Worm (Caenorhabditis elegans) whole organism, L4/young adult: ENCODE data around the gene R05D3.9.

Experiments used
- W03F9.2 ChIP-seq: fragments of 150-350 bp; optimal IDR thresholded peaks from 2 replicates; lab custom pipeline; 2014; ENCODE audit warnings: missing biosample characterization, missing genetic modification characterization
- dao-5 ChIP-seq: sonication (generic microtip); optimal IDR thresholded peaks from 2 replicates; lab custom pipeline; 2016; ENCODE audit warnings: missing genotype, missing genetic modification characterization, moderate library complexity, missing compliant biosample characterization
- him-1 ChIP-seq: sonication (generic microtip); optimal IDR thresholded peaks from 2 replicates; lab custom pipeline; 2016; ENCODE audit warnings: missing genotype, missing genetic modification reagents, missing genetic modification characterization, missing compliant biosample characterization

R05D3.9 gene

DNA sequence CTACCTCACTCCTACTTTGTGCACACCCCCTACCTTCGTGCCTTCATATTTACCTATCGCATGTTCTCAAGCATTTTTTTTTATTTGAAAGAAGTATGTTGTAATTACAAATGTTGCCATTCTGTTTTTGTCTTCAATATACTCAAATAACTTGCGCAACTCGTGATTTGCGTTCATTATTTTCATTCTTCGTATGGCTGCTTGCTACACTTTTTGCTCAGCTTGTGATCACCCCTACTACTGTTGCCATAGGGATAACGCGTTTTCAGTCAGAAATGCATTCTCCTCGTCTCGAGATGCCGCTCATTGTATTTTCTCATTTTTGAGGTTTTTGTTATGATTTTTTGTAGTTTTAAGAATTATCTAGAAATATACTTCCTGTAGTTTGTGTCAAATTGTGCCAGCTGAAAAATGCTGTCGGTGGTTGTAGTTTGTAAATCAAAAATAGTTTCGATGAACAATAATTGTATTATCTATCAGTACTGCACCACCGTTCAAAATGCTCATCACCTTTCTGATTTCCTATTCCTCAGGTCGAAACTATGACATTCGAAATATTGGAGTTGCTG is 45.8 kb downstream of the R05D3.9 start, which contains the start of gene F10E9.1:
TSS of gene F10E9.1 (plus strand) at position 519 of the 569 bp plus-strand sequence.
- no peak for TF ChIP-seq W03F9.2
- no peak for TF ChIP-seq him-1
- no peak for TF ChIP-seq dao-5 (tag; lab: Kevin White, UChicago)

ce11 chrIII:8321225-8321624 is 47.3 kb downstream of the R05D3.9 start:
- TF ChIP-seq him-1 (no peak), W03F9.2 (no peak), dao-5 (tag; lab: Kevin White, UChicago) (no peak)

DNA sequence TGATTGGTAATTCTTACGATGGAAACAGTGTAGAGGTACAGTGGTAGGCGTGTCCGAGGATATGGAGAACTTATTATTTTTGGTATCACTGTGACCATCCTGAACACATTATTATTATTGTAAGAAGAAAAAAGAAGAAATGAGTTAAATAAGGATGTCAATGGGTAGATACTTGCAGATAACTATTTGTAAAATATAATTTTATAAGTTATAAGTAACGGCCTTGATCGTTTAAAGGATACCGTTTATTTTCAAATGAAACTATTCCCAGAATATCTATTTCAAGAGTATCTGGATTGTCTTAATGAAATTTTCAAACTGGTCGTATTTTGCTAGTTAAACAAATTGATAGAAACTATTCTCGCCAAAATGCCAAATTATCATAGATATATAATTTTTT is 48.3 kb downstream of the R05D3.9 start, which contains the start of gene F10E9.10:
TSS of gene F10E9.10 (minus strand) at position 101 of the 400 bp plus-strand sequence.
- no peak for TF ChIP-seq dao-5 (tag; lab: Kevin White, UChicago)
- TF ChIP-seq him-1 = no peak
- TF ChIP-seq W03F9.2 = no peak

DNA sequence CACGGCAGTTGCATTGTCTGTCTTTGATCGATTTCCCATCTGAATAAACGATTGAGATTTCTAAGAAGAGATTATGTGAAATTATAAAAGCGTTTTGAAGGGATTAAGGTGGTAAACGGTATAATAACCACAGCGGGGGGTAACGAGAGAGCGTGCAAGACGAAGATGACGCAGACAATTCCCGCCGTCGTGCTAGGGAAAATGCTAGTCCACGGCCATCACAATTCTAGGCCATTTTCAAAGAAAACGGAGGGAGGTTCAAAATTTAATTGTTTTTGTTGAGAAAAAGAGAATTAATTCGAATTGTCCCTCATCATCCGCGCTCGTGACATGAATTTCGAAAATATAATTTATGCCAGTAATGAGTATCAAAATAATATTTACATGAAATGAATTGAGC is 49.4 kb downstream of the R05D3.9 start, which contains the start of gene F10E9.11:
TSS of gene F10E9.11 (minus strand) at position 161 of the 400 bp plus-strand sequence.
- TF ChIP-seq him-1 (no peak), W03F9.2 (peak; percentile 80)

DNA sequence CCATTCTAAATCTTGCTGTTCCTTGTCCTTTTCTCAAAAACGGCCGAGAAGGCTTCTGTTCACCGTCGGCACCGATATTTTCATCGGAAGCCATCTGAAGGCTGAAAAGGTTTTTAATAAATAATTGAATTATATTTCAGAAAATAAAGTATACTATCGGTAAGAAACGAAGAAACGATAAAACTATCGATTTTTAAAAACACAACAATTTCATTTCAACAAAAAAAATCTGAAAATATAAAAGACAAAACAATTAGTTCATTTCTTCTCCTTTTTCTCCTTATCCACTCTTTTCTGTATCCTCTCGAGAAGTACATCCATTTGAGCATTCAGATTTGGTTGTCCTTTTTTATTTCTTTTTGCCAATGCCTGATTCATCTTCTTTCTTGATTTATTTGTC is 50.0 kb downstream of the R05D3.9 start, which contains the start of gene sas-4:
TSS of gene sas-4 (minus strand) at position 101 of the 400 bp plus-strand sequence.
- TF ChIP-seq him-1 (no peak), dao-5 (tag; lab: Kevin White, UChicago) (no peak), W03F9.2 (no peak)
